Fruit fly (Drosophila melanogaster) whole organism, embryonic: ENCODE results near the gene dlp.

Source experiments
- Antp ChIP-seq: fragments of 200-800 bp; sonication (Bioruptor generic); optimal IDR thresholded peaks from 3 replicates; lab custom pipeline; 2016; ENCODE audit warnings: missing biosample characterization, missing genetic modification characterization
- CG10431 ChIP-seq: fragments of 200-800 bp; sonication (Bioruptor generic); optimal IDR thresholded peaks from 3 replicates; lab custom pipeline; 2018; ENCODE audit warnings: missing biosample characterization, mild to moderate bottlenecking, missing genetic modification characterization
- CG14014 ChIP-seq: fragments of 200-800 bp; sonication (Bioruptor generic); IDR thresholded peaks from 2 replicates; pipeline ENCODE4 v1.3.6; 2022; ENCODE audit warnings: missing biosample characterization, missing genetic modification characterization
- CG14441 ChIP-seq: fragments of 200-800 bp; sonication (Bioruptor generic); IDR thresholded peaks from 2 replicates; pipeline ENCODE4 v1.3.6; 2022; ENCODE audit warnings: missing biosample characterization, missing genetic modification characterization
- CG1529 ChIP-seq: fragments of 200-800 bp; sonication (Bioruptor generic); optimal IDR thresholded peaks from 3 replicates; lab custom pipeline; 2018; ENCODE audit warnings: missing biosample characterization, missing genetic modification characterization
- CG16779 ChIP-seq: fragments of 200-800 bp; sonication (Bioruptor generic); IDR thresholded peaks from 2 replicates; pipeline ENCODE4 v1.3.6; 2022; ENCODE audit warnings: missing biosample characterization, missing genetic modification characterization
- CG17359 ChIP-seq: fragments of 200-800 bp; sonication (Bioruptor generic); optimal IDR thresholded peaks from 3 replicates; lab custom pipeline; 2018; ENCODE audit warnings: missing biosample characterization, mild to moderate bottlenecking, missing genetic modification characterization, moderate library complexity
- CG1832 ChIP-seq: fragments of 200-800 bp; sonication (Bioruptor generic); optimal IDR thresholded peaks from 2 replicates; lab custom pipeline; 2017; ENCODE audit warnings: missing biosample characterization, mild to moderate bottlenecking, missing genetic modification characterization, inconsistent platforms
- CG3065 ChIP-seq: fragments of 200-800 bp; sonication (Bioruptor generic); optimal IDR thresholded peaks from 2 replicates; lab custom pipeline; 2016; ENCODE audit warnings: missing biosample characterization, missing genetic modification characterization
- CG32532 ChIP-seq: fragments of 200-800 bp; sonication (Bioruptor generic); IDR thresholded peaks from 2 replicates; pipeline ENCODE4 v1.3.6; 2022; ENCODE audit warnings: missing biosample characterization, missing genetic modification characterization
- CG3838 ChIP-seq: fragments of 200-800 bp; sonication (Bioruptor generic); optimal IDR thresholded peaks from 3 replicates; lab custom pipeline; 2016; ENCODE audit warnings: missing biosample characterization, missing genetic modification characterization
- CG3847 ChIP-seq: fragments of 200-800 bp; sonication (Bioruptor generic); IDR thresholded peaks from 2 replicates; pipeline ENCODE4 v1.3.6; 2022; ENCODE audit warnings: missing biosample characterization, missing genetic modification characterization
- CG43689 ChIP-seq: fragments of 200-800 bp; sonication (Bioruptor generic); IDR thresholded peaks from 2 replicates; pipeline ENCODE4 v1.3.6; 2022; ENCODE audit warnings: missing biosample characterization, missing genetic modification characterization
- CG4404 ChIP-seq: fragments of 200-800 bp; sonication (Bioruptor generic); IDR thresholded peaks from 2 replicates; pipeline ENCODE4 v1.3.6; 2022; ENCODE audit warnings: missing biosample characterization, missing genetic modification characterization
- CG4854 ChIP-seq: fragments of 200-800 bp; sonication (Bioruptor generic); optimal IDR thresholded peaks from 2 replicates; lab custom pipeline; 2016; ENCODE audit warnings: missing biosample characterization, missing genetic modification characterization, inconsistent platforms
- CG6254 ChIP-seq: fragments of 200-800 bp; sonication (Bioruptor generic); optimal IDR thresholded peaks from 3 replicates; lab custom pipeline; 2017; ENCODE audit warnings: mild to moderate bottlenecking, missing biosample characterization, missing genetic modification reagents, missing genetic modification characterization
- CG6683 ChIP-seq: fragments of 200-800 bp; sonication (Bioruptor generic); optimal IDR thresholded peaks from 2 replicates; lab custom pipeline; 2017; ENCODE audit warnings: missing biosample characterization, mild to moderate bottlenecking, missing genetic modification characterization, missing genetic modification reagents
- CG6791 ChIP-seq: fragments of 200-800 bp; sonication (Bioruptor generic); IDR thresholded peaks from 3 replicates; pipeline ENCODE4 v1.3.6; 2022; ENCODE audit warnings: missing biosample characterization, missing genetic modification characterization; ENCODE audit not compliant: partially characterized antibody
- CG7357 ChIP-seq: fragments of 200-800 bp; sonication (Bioruptor generic); IDR thresholded peaks from 3 replicates; pipeline ENCODE4 v1.3.6; 2022; ENCODE audit warnings: missing biosample characterization, missing genetic modification characterization
- CG7745 ChIP-seq: fragments of 200-800 bp; sonication (Bioruptor generic); optimal IDR thresholded peaks from 2 replicates; lab custom pipeline; 2018; ENCODE audit warnings: missing biosample characterization, mild to moderate bottlenecking, missing genetic modification characterization, moderate library complexity
- CG8089 ChIP-seq: fragments of 200-800 bp; sonication (Bioruptor generic); optimal IDR thresholded peaks from 3 replicates; lab custom pipeline; 2016; ENCODE audit warnings: missing biosample characterization, missing genetic modification characterization
- E2f2 ChIP-seq: fragments of 200-800 bp; sonication (Bioruptor generic); IDR thresholded peaks from 2 replicates; pipeline ENCODE4 v1.3.6; 2022; ENCODE audit warnings: missing biosample characterization, missing genetic modification characterization
- Ets65A ChIP-seq: fragments of 200-800 bp; sonication (Bioruptor generic); peaks from one replicate; lab custom pipeline; 2016; ENCODE audit warnings: missing biosample characterization, missing genetic modification characterization
- Ets97D ChIP-seq: fragments of 200-800 bp; sonication (Bioruptor generic); optimal IDR thresholded peaks from 3 replicates; lab custom pipeline; 2016; ENCODE audit warnings: missing biosample characterization, missing genetic modification characterization
- Fer2 ChIP-seq: fragments of 200-800 bp; sonication (Bioruptor generic); optimal IDR thresholded peaks from 2 replicates; lab custom pipeline; 2018; ENCODE audit warnings: missing biosample characterization, mild to moderate bottlenecking, missing genetic modification characterization, moderate library complexity
- MESR4 ChIP-seq: fragments of 200-800 bp; sonication (Bioruptor generic); optimal IDR thresholded peaks from 2 replicates; lab custom pipeline; 2018; ENCODE audit warnings: missing biosample characterization, mild to moderate bottlenecking, missing genetic modification characterization, moderate library complexity
- Mad ChIP-seq: fragments of 200-800 bp; sonication (Bioruptor generic); optimal IDR thresholded peaks from 2 replicates; lab custom pipeline; 2016; ENCODE audit warnings: missing biosample characterization, missing genetic modification characterization
- Max ChIP-seq: fragments of 200-800 bp; sonication (Bioruptor generic); optimal IDR thresholded peaks from 2 replicates; lab custom pipeline; 2016; ENCODE audit warnings: missing biosample characterization, mild to moderate bottlenecking, missing genetic modification characterization
- Nf-YA ChIP-seq: fragments of 200-800 bp; sonication (Bioruptor generic); IDR thresholded peaks from 2 replicates; pipeline ENCODE4 v1.3.6; 2022; ENCODE audit warnings: missing biosample characterization, missing genetic modification characterization
- Nf-YB ChIP-seq: fragments of 200-800 bp; sonication (Bioruptor generic); optimal IDR thresholded peaks from 3 replicates; lab custom pipeline; 2019; ENCODE audit warnings: missing biosample characterization, mild to moderate bottlenecking, missing genetic modification characterization, moderate library complexity
- ac ChIP-seq: fragments of 200-800 bp; sonication (Bioruptor generic); optimal IDR thresholded peaks from 3 replicates; lab custom pipeline; 2017; ENCODE audit warnings: missing biosample characterization, mild to moderate bottlenecking, missing genetic modification characterization
- ap ChIP-seq: fragments of 200-800 bp; sonication (Bioruptor generic); IDR thresholded peaks from 2 replicates; pipeline ENCODE4 v1.3.6; 2022; ENCODE audit warnings: missing biosample characterization, missing genetic modification characterization
- ara ChIP-seq: fragments of 200-800 bp; sonication (Bioruptor generic); IDR thresholded peaks from 2 replicates; pipeline ENCODE4 v1.3.6; 2022; ENCODE audit warnings: missing biosample characterization, missing genetic modification characterization
- ash1 ChIP-seq: fragments of 200-800 bp; sonication (Bioruptor generic); optimal IDR thresholded peaks from 2 replicates; lab custom pipeline; 2018; ENCODE audit warnings: missing biosample characterization, mild to moderate bottlenecking, missing genetic modification characterization
- cg ChIP-seq: fragments of 200-800 bp; sonication (Bioruptor generic); optimal IDR thresholded peaks from 3 replicates; lab custom pipeline; 2019; ENCODE audit warnings: missing biosample characterization, mild to moderate bottlenecking, missing genetic modification characterization, moderate library complexity
- chinmo ChIP-seq: fragments of 200-800 bp; sonication (Bioruptor generic); IDR thresholded peaks from 4 replicates; pipeline ENCODE4 v1.3.6; 2022; ENCODE audit warnings: missing biosample characterization, missing genetic modification characterization; ENCODE audit not compliant: partially characterized antibody
- da ChIP-seq: fragments of 200-800 bp; sonication (Bioruptor generic); optimal IDR thresholded peaks from 2 replicates; lab custom pipeline; 2016; ENCODE audit warnings: missing biosample characterization, missing genetic modification characterization
- dmrt11E ChIP-seq: fragments of 200-800 bp; sonication (Bioruptor generic); optimal IDR thresholded peaks from 3 replicates; lab custom pipeline; 2018; ENCODE audit warnings: missing biosample characterization, mild to moderate bottlenecking, missing genetic modification characterization, moderate library complexity
- dysf ChIP-seq: fragments of 200-800 bp; sonication (Bioruptor generic); IDR thresholded peaks from 3 replicates; pipeline ENCODE4 v1.3.6; 2022; ENCODE audit warnings: missing biosample characterization, missing genetic modification characterization
- fd3F ChIP-seq: fragments of 200-800 bp; sonication (Bioruptor generic); optimal IDR thresholded peaks from 2 replicates; lab custom pipeline; 2018; ENCODE audit warnings: missing biosample characterization, mild to moderate bottlenecking, missing genetic modification characterization, moderate library complexity
- gcm ChIP-seq: fragments of 200-800 bp; sonication (Bioruptor generic); optimal IDR thresholded peaks from 2 replicates; lab custom pipeline; 2019; ENCODE audit warnings: missing biosample characterization, mild to moderate bottlenecking, missing genetic modification characterization, moderate library complexity
- lmd ChIP-seq: fragments of 200-800 bp; sonication (Bioruptor generic); IDR thresholded peaks from 2 replicates; pipeline ENCODE4 v1.3.6; 2022; ENCODE audit warnings: missing biosample characterization, missing genetic modification characterization
- mld ChIP-seq: fragments of 200-800 bp; sonication (Bioruptor generic); IDR thresholded peaks from 3 replicates; pipeline ENCODE4 v1.3.6; 2022; ENCODE audit warnings: missing biosample characterization, missing genetic modification characterization; ENCODE audit not compliant: partially characterized antibody
- slbo ChIP-seq: fragments of 200-800 bp; sonication (Bioruptor generic); IDR thresholded peaks from 2 replicates; pipeline ENCODE4 v1.3.6; 2022; ENCODE audit warnings: missing biosample characterization, missing genetic modification characterization
- sr ChIP-seq: fragments of 200-800 bp; sonication (Bioruptor generic); IDR thresholded peaks from 3 replicates; pipeline ENCODE4 v1.3.6; 2022; ENCODE audit warnings: missing biosample characterization, missing genetic modification characterization
- tna ChIP-seq: fragments of 200-800 bp; sonication (Bioruptor generic); IDR thresholded peaks from 2 replicates; pipeline ENCODE4 v1.3.6; 2022; ENCODE audit warnings: missing biosample characterization, missing genetic modification characterization; ENCODE audit not compliant: partially characterized antibody
- ttk ChIP-seq: fragments of 200-800 bp; sonication (Bioruptor generic); IDR thresholded peaks from 2 replicates; pipeline ENCODE4 v2.1.2; 2022; ENCODE audit warnings: missing biosample characterization, missing genetic modification characterization
- unc-4 ChIP-seq: fragments of 200-800 bp; sonication (Bioruptor generic); IDR thresholded peaks from 2 replicates; pipeline ENCODE4 v1.3.6; 2022; ENCODE audit warnings: missing biosample characterization, missing genetic modification characterization; ENCODE audit not compliant: partially characterized antibody
- vvl ChIP-seq: fragments of 200-800 bp; sonication (Bioruptor generic); IDR thresholded peaks from 2 replicates; pipeline ENCODE4 v1.3.6; 2022; ENCODE audit warnings: missing biosample characterization, missing genetic modification characterization
- yki ChIP-seq: fragments of >200 bp; optimal IDR thresholded peaks from 3 replicates; lab custom pipeline; 2018

The dlp gene

dm6 chr3L:14631964-14632758 is at the start of gene dlp, which contains the start of gene RecQ5 (continued):
- peak; percentile 75 for TF ChIP-seq E2f2 (GFP tag; lab: Robert Waterston, UW)
- peak; percentile 81 for TF ChIP-seq dysf (GFP tag; lab: Robert Waterston, UW)
- TF ChIP-seq unc-4 = peak; percentile 81
- TF ChIP-seq CG14014 (GFP tag; lab: Robert Waterston, UW) = peak; percentile 75
- TF ChIP-seq CG4404 (GFP tag; lab: Robert Waterston, UW) = no peak
- TF ChIP-seq mld (GFP tag; lab: Robert Waterston, UW) = peak; percentile 96
- no peak for TF ChIP-seq ac (GFP tag; lab: Kevin White, UChicago)
- TF ChIP-seq CG4854 (GFP tag; lab: Kevin White, UChicago) = peak; percentile 21
- no peak for TF ChIP-seq yki (lab: Kevin White, UChicago)
- TF ChIP-seq chinmo (GFP tag; lab: Robert Waterston, UW) = peak; percentile 98
- peak; percentile 79 for TF ChIP-seq CG17359 (tag; lab: Kevin White, UChicago)
- peak; percentile 49 for TF ChIP-seq lmd
- peak; percentile 68 for TF ChIP-seq Nf-YB (GFP tag; lab: Kevin White, UChicago)
- peak; percentile 81 for TF ChIP-seq CG3847 (GFP tag; lab: Robert Waterston, UW)
- no peak for TF ChIP-seq CG1832 (GFP tag; lab: Kevin White, UChicago)
- TF ChIP-seq tna (GFP tag; lab: Robert Waterston, UW) = peak; percentile 85
- peak; percentile 71 for TF ChIP-seq Nf-YA (GFP tag; lab: Robert Waterston, UW)
- peak; percentile 72 for TF ChIP-seq CG10431 (GFP tag; lab: Kevin White, UChicago)
- peak; percentile 74; the same call in 2 of the 3 replicates for TF ChIP-seq sr (GFP tag; lab: Robert Waterston, UW)
- TF ChIP-seq CG43689 (GFP tag; lab: Robert Waterston, UW) = peak; percentile 63
- no peak for TF ChIP-seq CG8089 (GFP tag; lab: Kevin White, UChicago)
- TF ChIP-seq ara (GFP tag; lab: Robert Waterston, UW) = peak; percentile 69; the same call in 1 of the 2 replicates
- peak; percentile 31 for TF ChIP-seq Ets97D (GFP tag; lab: Kevin White, UChicago)
- peak; percentile 70 for TF ChIP-seq CG32532 (GFP tag; lab: Robert Waterston, UW)
- TF ChIP-seq ttk (GFP tag; lab: Robert Waterston, UW) = peak; percentile 24
- TF ChIP-seq CG16779 (GFP tag; lab: Robert Waterston, UW) = peak; percentile 59
- TF ChIP-seq CG3065 = peak; percentile 72
- TF ChIP-seq CG6254 (GFP tag; lab: Kevin White, UChicago) = peak; percentile 51
- TF ChIP-seq MESR4 (GFP tag; lab: Kevin White, UChicago) = peak; percentile 32
- TF ChIP-seq CG6683 (GFP tag; lab: Kevin White, UChicago) = peak; percentile 20
- peak; percentile 91 for TF ChIP-seq slbo (GFP tag; lab: Robert Waterston, UW)
- peak; percentile 64 for TF ChIP-seq ap (GFP tag; lab: Robert Waterston, UW)
- TF ChIP-seq gcm = peak; percentile 66
- peak; percentile 84 for TF ChIP-seq vvl
- peak; percentile 86 for TF ChIP-seq CG7357 (GFP tag; lab: Robert Waterston, UW)
- TF ChIP-seq Mad (GFP tag; lab: Kevin White, UChicago) = peak; percentile 54
- peak; percentile 63 for TF ChIP-seq Fer2 (tag; lab: Kevin White, UChicago)
- TF ChIP-seq Antp (GFP tag; lab: Kevin White, UChicago) = peak; percentile 72
- peak; percentile 97 for TF ChIP-seq CG6791
- TF ChIP-seq Ets65A (GFP tag; lab: Kevin White, UChicago) = peak; percentile 92
- TF ChIP-seq cg (GFP tag; lab: Kevin White, UChicago) = peak; percentile 81
- peak; percentile 78 for TF ChIP-seq dmrt11E (tag; lab: Kevin White, UChicago)
- peak; percentile 67 for TF ChIP-seq fd3F (GFP tag; lab: Kevin White, UChicago)
- 0 out of 2 replicates have a peak, but pooled peaks have one; percentile 56 for TF ChIP-seq CG14441 (GFP tag; lab: Robert Waterston, UW)
- TF ChIP-seq Max = peak; percentile 35
- no peak for TF ChIP-seq da
- TF ChIP-seq CG1529 (GFP tag; lab: Kevin White, UChicago) = peak; percentile 38
- no peak for TF ChIP-seq CG7745 (tag; lab: Kevin White, UChicago)
- peak; percentile 35 for TF ChIP-seq CG3838 (GFP tag; lab: Kevin White, UChicago)
- peak; percentile 83 for TF ChIP-seq ash1 (GFP tag; lab: Kevin White, UChicago)
